Fruit fly (Drosophila melanogaster) whole organism, wandering third instar larva: ENCODE measurements around the gene Lipt2.

Source experiments
- Abd-B ChIP-seq: fragments of >200 bp; optimal IDR thresholded peaks from 2 replicates; lab custom pipeline; 2017; ENCODE audit warnings: missing biosample characterization, missing genetic modification characterization
- CG32264 ChIP-seq: fragments of 200-800 bp; sonication (Bioruptor generic); optimal IDR thresholded peaks from 2 replicates; lab custom pipeline; 2016; ENCODE audit warnings: missing biosample characterization, missing genetic modification characterization
- CG9705 ChIP-seq: fragments of 200-800 bp; sonication (Bioruptor generic); optimal IDR thresholded peaks from 2 replicates; lab custom pipeline; 2018; ENCODE audit warnings: missing biosample characterization, mild to moderate bottlenecking, missing genetic modification characterization
- CrebA ChIP-seq: fragments of 200-800 bp; sonication (Bioruptor generic); optimal IDR thresholded peaks from 2 replicates; lab custom pipeline; 2016; ENCODE audit warnings: missing biosample characterization, mild to moderate bottlenecking, missing genetic modification characterization, borderline replicate concordance
- Dfd ChIP-seq: fragments of >200 bp; optimal IDR thresholded peaks from 2 replicates; lab custom pipeline; 2017; ENCODE audit warnings: missing biosample characterization, missing genetic modification characterization
- Dif ChIP-seq: fragments of 200-275, 200-300 bp; sonication (Bioruptor generic); optimal IDR thresholded peaks from 2 replicates; lab custom pipeline; 2018; ENCODE audit warnings: missing biosample characterization, missing genetic modification characterization; ENCODE audit not compliant: partially characterized antibody
- GATAd ChIP-seq: sonication (Bioruptor generic); optimal IDR thresholded peaks from 2 replicates; lab custom pipeline; 2016; ENCODE audit warnings: missing biosample characterization, missing genetic modification characterization
- HLH106 ChIP-seq: fragments of 200-800 bp; optimal IDR thresholded peaks from 3 replicates; lab custom pipeline; 2019; ENCODE audit warnings: missing biosample characterization, mild to moderate bottlenecking, missing genetic modification characterization, moderate library complexity
- Hnf4 ChIP-seq: fragments of 200-800 bp; sonication (Bioruptor generic); optimal IDR thresholded peaks from 2 replicates; lab custom pipeline; 2016; ENCODE audit warnings: missing biosample characterization, mild to moderate bottlenecking, missing genetic modification characterization
- Hr78 ChIP-seq: fragments of >200 bp; optimal IDR thresholded peaks from 2 replicates; lab custom pipeline; 2017; ENCODE audit warnings: missing biosample characterization, missing genetic modification characterization
- Hr83 ChIP-seq: fragments of 200-300 bp; sonication (Bioruptor generic); optimal IDR thresholded peaks from 2 replicates; lab custom pipeline; 2016; ENCODE audit warnings: missing biosample characterization, mild to moderate bottlenecking, missing genetic modification characterization, moderate library complexity; ENCODE audit not compliant: poor library complexity, severe bottlenecking
- Jra ChIP-seq: sonication (Bioruptor generic); optimal IDR thresholded peaks from 2 replicates; lab custom pipeline; 2016; ENCODE audit warnings: missing biosample characterization, missing genetic modification characterization
- Mio ChIP-seq: sonication (Bioruptor generic); optimal IDR thresholded peaks from 2 replicates; lab custom pipeline; 2016; ENCODE audit warnings: missing biosample characterization, missing genetic modification characterization
- Myc ChIP-seq: fragments of >200 bp; optimal IDR thresholded peaks from 2 replicates; lab custom pipeline; 2017
- N ChIP-seq: fragments of >200 bp; optimal IDR thresholded peaks from 2 replicates; lab custom pipeline; 2018; ENCODE audit warnings: missing biosample characterization, missing external identifiers, missing genetic modification characterization
- OdsH ChIP-seq: fragments of 200-800 bp; sonication (Bioruptor generic); optimal IDR thresholded peaks from 2 replicates; lab custom pipeline; 2016; ENCODE audit warnings: missing biosample characterization, mild to moderate bottlenecking, missing genetic modification characterization
- Rel ChIP-seq, 2 experiments: fragments of 200-800 bp; sonication (Bioruptor generic) in 1 of 2; optimal IDR thresholded peaks; 2 replicates in 1 of 2; 3 replicates in 1 of 2; lab custom pipeline; 2016 to 2019; ENCODE audit warnings: mild to moderate bottlenecking in 2 of 2, missing biosample characterization in 2 of 2, missing genetic modification characterization in 2 of 2, moderate library complexity in 1 of 2
- Sp1 ChIP-seq: fragments of 200-800 bp; sonication (Bioruptor generic); optimal IDR thresholded peaks from 3 replicates; lab custom pipeline; 2019; ENCODE audit warnings: missing biosample characterization, mild to moderate bottlenecking, missing genetic modification characterization, moderate library complexity
- Vsx2 ChIP-seq: fragments of 200-300, 225-300 bp; sonication (Bioruptor generic); optimal IDR thresholded peaks from 2 replicates; lab custom pipeline; 2018; ENCODE audit warnings: missing biosample characterization, missing genetic modification characterization; ENCODE audit not compliant: partially characterized antibody
- br ChIP-seq: fragments of 200-800 bp; sonication (Bioruptor generic); optimal IDR thresholded peaks from 2 replicates; lab custom pipeline; 2016; ENCODE audit warnings: missing biosample characterization, missing genetic modification characterization
- brk ChIP-seq: fragments of 200-800 bp; sonication (Bioruptor generic); optimal IDR thresholded peaks from 2 replicates; lab custom pipeline; 2016; ENCODE audit warnings: missing biosample characterization, mild to moderate bottlenecking, missing genetic modification characterization
- dl ChIP-seq, 2 experiments: fragments of 175-275, 200-275 bp in 1 of 2; fragments of 200-275 bp in 1 of 2; sonication (Bioruptor generic); optimal IDR thresholded peaks; lab custom pipeline; 2018; ENCODE audit warnings: mild to moderate bottlenecking in 2 of 2, missing biosample characterization in 2 of 2, missing genetic modification characterization in 2 of 2, moderate library complexity in 2 of 2; ENCODE audit not compliant: partially characterized antibody in 2 of 2, insufficient read depth in 1 of 2
- dmrt93B ChIP-seq: fragments of 200-800 bp; sonication (Bioruptor generic); optimal IDR thresholded peaks from 2 replicates; lab custom pipeline; 2018; ENCODE audit warnings: missing biosample characterization, mild to moderate bottlenecking, missing genetic modification characterization
- dsf ChIP-seq: sonication (Bioruptor generic); optimal IDR thresholded peaks from 2 replicates; lab custom pipeline; 2016; ENCODE audit warnings: missing biosample characterization, missing genetic modification characterization, borderline replicate concordance
- ey ChIP-seq: fragments of 200-800 bp; sonication (Bioruptor generic); optimal IDR thresholded peaks from 2 replicates; lab custom pipeline; 2016; ENCODE audit warnings: missing biosample characterization, missing genetic modification characterization
- foxo ChIP-seq, 2 experiments: fragments of 200-800 bp; sonication (Bioruptor generic); optimal IDR thresholded peaks; 2 replicates in 1 of 2; 3 replicates in 1 of 2; lab custom pipeline; 2016 to 2017; ENCODE audit warnings: missing biosample characterization in 2 of 2, missing genetic modification characterization in 2 of 2
- fru ChIP-seq: fragments of 200-800 bp; sonication (Bioruptor generic); optimal IDR thresholded peaks from 3 replicates; lab custom pipeline; 2016; ENCODE audit warnings: missing biosample characterization, mild to moderate bottlenecking, missing genetic modification characterization
- h ChIP-seq: fragments of 200-800 bp; sonication (Bioruptor generic); optimal IDR thresholded peaks from 3 replicates; lab custom pipeline; 2016; ENCODE audit warnings: missing biosample characterization, mild to moderate bottlenecking, missing genetic modification characterization
- jim ChIP-seq: fragments of 175-275, 200-325 bp; sonication (Bioruptor generic); optimal IDR thresholded peaks from 2 replicates; lab custom pipeline; 2016; ENCODE audit warnings: missing biosample characterization, mild to moderate bottlenecking, missing genetic modification characterization
- lola ChIP-seq: fragments of >200 bp; optimal IDR thresholded peaks from 2 replicates; lab custom pipeline; 2017; ENCODE audit warnings: missing biosample characterization, missing genetic modification characterization
- pan ChIP-seq: fragments of >200 bp; optimal IDR thresholded peaks from 2 replicates; lab custom pipeline; 2017
- psq ChIP-seq: fragments of 200-800 bp; sonication (Bioruptor generic); optimal IDR thresholded peaks from 3 replicates; lab custom pipeline; 2017; ENCODE audit warnings: missing biosample characterization, mild to moderate bottlenecking, missing genetic modification characterization, moderate library complexity
- rgr ChIP-seq: fragments of 200-800 bp; sonication (Bioruptor generic); optimal IDR thresholded peaks from 3 replicates; lab custom pipeline; 2016; ENCODE audit warnings: missing biosample characterization, mild to moderate bottlenecking, missing genetic modification characterization
- sage ChIP-seq: fragments of 200-800 bp; sonication (Bioruptor generic); optimal IDR thresholded peaks from 2 replicates; lab custom pipeline; 2016; ENCODE audit warnings: missing biosample characterization, mild to moderate bottlenecking, missing genetic modification characterization
- sv ChIP-seq: fragments of 200-800 bp; sonication (Bioruptor generic); optimal IDR thresholded peaks from 3 replicates; lab custom pipeline; 2016; ENCODE audit warnings: missing biosample characterization, missing genetic modification characterization
- tai ChIP-seq: sonication (Bioruptor generic); optimal IDR thresholded peaks from 2 replicates; lab custom pipeline; 2016; ENCODE audit warnings: missing biosample characterization, missing genetic modification characterization
- usp ChIP-seq: fragments of >200 bp; optimal IDR thresholded peaks from 2 replicates; lab custom pipeline; 2017; ENCODE audit warnings: missing biosample characterization, missing genetic modification characterization
- woc ChIP-seq: sonication (Bioruptor generic); optimal IDR thresholded peaks from 2 replicates; lab custom pipeline; 2016; ENCODE audit warnings: missing biosample characterization, mild to moderate bottlenecking, missing genetic modification characterization

The Lipt2 gene

DNA sequence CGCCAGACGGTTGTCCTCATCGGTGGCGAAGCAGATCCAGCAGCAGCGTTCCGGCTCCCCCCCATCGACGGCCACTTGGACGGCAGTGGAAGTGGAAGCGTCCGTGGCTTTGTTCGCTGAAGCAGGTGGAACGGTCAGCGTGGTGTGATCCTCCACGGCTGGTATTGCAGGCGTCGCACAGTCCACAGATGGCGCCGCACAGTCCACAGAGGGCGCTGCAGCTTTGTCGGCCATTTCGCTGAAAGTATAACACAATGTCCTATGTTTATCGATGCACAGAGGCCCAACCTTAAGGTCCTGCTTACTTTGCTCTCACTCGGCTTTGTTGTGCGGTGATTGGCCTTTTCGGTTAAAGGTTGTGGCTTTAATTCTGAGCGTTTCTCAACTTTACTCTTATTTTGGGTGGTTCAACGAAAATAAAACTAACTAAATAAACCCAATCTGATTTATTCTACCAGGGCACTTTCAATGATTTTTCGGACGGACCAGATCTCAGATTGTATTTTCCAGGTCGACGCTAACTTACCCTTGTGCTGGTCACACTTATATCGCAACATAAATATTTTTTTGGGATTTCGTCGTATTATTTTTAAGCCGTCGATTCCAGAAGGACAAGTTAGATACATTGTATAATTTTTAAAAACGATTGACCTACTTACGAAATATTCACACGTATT lies 39.6 kb downstream of the Lipt2 start, which contains the start of gene CG9855:
Gene CG9855, minus strand, starts transcription at position 473 of the 677 bp plus-strand sequence.
- TF ChIP-seq usp (GFP tag; lab: Kevin White, UChicago) (no peak), Rel (GFP tag; optimal IDR thresholded peaks at IDR 0.05; lab: Kevin White, UChicago) (no peak), Rel (tag; optimal IDR thresholded peaks at IDR 0.05; lab: Kevin White, UChicago) (peak; percentile 92), h (peak; percentile 4), woc (peak; percentile 6)
- TF ChIP-seq, all 38 proteins: peak for 3

- TF ChIP-seq HLH106 (tag; lab: Kevin White, UChicago): peak; percentile 89
- peak; percentile 84 for TF ChIP-seq psq (GFP tag; lab: Kevin White, UChicago)
- TF ChIP-seq foxo (GFP tag; optimal IDR thresholded peaks at IDR 0.05; lab: Kevin White, UChicago): peak; percentile 94 to 96
- no peak for TF ChIP-seq Hr78
- TF ChIP-seq Myc: peak; percentile 91
- TF ChIP-seq CG9705 (GFP tag; lab: Kevin White, UChicago): peak; percentile 20
- peak; percentile 69 for TF ChIP-seq brk
- peak; percentile 97 for TF ChIP-seq ey (GFP tag; lab: Kevin White, UChicago)
- peak; percentile 62 for TF ChIP-seq Jra (GFP tag; lab: Kevin White, UChicago)
- peak; percentile 96 for TF ChIP-seq woc
- no peak for TF ChIP-seq GATAd (GFP tag; lab: Kevin White, UChicago)
- no peak for TF ChIP-seq Vsx2 (GFP tag; lab: Kevin White, UChicago)
- no peak for TF ChIP-seq Dif (GFP tag; lab: Kevin White, UChicago)
- TF ChIP-seq Mio (GFP tag; lab: Kevin White, UChicago): peak; percentile 71
- peak; percentile 92 for TF ChIP-seq sage
- peak; percentile 95 for TF ChIP-seq br
- TF ChIP-seq Rel (GFP tag; optimal IDR thresholded peaks at IDR 0.05; lab: Kevin White, UChicago): peak; percentile 79
- peak; percentile 60 for TF ChIP-seq Rel (tag; optimal IDR thresholded peaks at IDR 0.05; lab: Kevin White, UChicago)
- TF ChIP-seq lola (GFP tag; lab: Kevin White, UChicago): no peak
- TF ChIP-seq CG32264: peak; percentile 95
- TF ChIP-seq fru: peak; percentile 95
- no peak for TF ChIP-seq N
- TF ChIP-seq usp (GFP tag; lab: Kevin White, UChicago): no peak
- TF ChIP-seq jim (GFP tag; lab: Kevin White, UChicago): peak; percentile 43
- peak; percentile 99 for TF ChIP-seq h
- peak; percentile 94 for TF ChIP-seq Hnf4 (GFP tag; lab: Kevin White, UChicago)
- peak; percentile 68 for TF ChIP-seq sv
- TF ChIP-seq pan (lab: Kevin White, UChicago): no peak
- TF ChIP-seq Sp1 (GFP tag; lab: Kevin White, UChicago): peak; percentile 89
- peak; percentile 95 for TF ChIP-seq OdsH (GFP tag; lab: Kevin White, UChicago)
- TF ChIP-seq Hr83 (GFP tag; lab: Kevin White, UChicago): peak; percentile 53
- TF ChIP-seq rgr (GFP tag; lab: Kevin White, UChicago): peak; percentile 96
- no peak for TF ChIP-seq Abd-B (GFP tag; lab: Kevin White, UChicago)
- TF ChIP-seq CrebA (GFP tag; lab: Kevin White, UChicago): no peak
- no peak for TF ChIP-seq dl (GFP tag; optimal IDR thresholded peaks at IDR 0.05; lab: Kevin White, UChicago; ENCODE audit: insufficient read depth in 1 of 2, partially characterized antibody in 2 of 2)
- TF ChIP-seq tai (GFP tag; lab: Kevin White, UChicago): no peak
- TF ChIP-seq dsf: peak; percentile 3
- no peak for TF ChIP-seq Dfd (GFP tag; lab: Kevin White, UChicago)
- peak; percentile 80 for TF ChIP-seq dmrt93B (GFP tag; lab: Kevin White, UChicago)
Measured at dm6 chr3R:4394654-4395581, 42.2 kb downstream of the Lipt2 start.
